Worm (Caenorhabditis elegans): ENCODE results near the gene Y67D8C.9.

The Y67D8C.9 gene

DNA sequence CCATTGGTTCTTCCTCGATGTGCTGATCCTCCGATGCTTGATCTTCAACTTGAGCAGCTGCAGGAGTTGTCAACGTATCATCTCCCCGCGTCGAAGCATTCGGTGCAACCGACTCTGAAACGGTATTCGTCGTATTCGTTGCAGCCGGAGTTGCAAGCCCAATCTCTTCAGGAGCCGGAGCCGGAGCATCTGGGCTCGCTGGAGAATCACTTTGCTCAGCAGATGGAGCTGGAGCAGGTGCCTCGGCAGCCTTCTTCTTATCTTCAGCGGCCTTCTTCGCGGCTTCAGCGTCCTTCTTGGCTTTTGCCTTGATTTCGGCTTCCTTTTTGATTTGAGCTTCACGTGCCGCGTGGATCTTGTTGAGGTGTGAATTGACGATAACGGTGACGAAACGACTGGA, 48.0 kb downstream of the Y67D8C.9 start:
- TF ChIP-seq ceh-16 (tag; optimal IDR thresholded peaks at IDR 0.05) = no peak

DNA sequence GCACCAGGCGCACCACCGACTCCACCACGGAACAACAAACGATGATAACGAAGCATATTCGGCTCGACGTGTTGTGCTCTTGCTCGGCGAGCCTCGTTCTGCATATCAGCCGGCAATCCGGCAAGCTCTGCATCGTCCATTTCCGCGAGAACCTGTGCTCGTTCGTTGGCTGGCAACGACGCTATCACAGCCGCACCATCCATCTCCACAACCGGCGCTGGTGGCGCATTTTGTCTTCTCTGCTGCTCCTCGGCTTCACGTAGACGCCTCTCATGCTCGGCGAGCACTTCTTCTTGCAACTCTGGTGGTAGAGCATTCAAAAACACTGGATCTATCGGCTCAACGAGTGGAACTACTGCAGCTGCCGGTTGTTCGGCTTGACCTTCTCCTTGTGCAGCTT, 48.8 kb downstream of the Y67D8C.9 start:
- TF ChIP-seq sea-2 (GFP tag; optimal IDR thresholded peaks at IDR 0.05) (no peak), eor-1 (tag; optimal IDR thresholded peaks at IDR 0.05) (no peak), skn-1 (tag; optimal IDR thresholded peaks at IDR 0.05) (no peak), lin-15B (tag; optimal IDR thresholded peaks at IDR 0.05) (no peak), ceh-28 (tag; optimal IDR thresholded peaks at IDR 0.05) (no peak), ceh-16 (tag; optimal IDR thresholded peaks at IDR 0.05) (no peak), nfya-1 (tag; optimal IDR thresholded peaks at IDR 0.05; ENCODE audit: insufficient read depth) (no peak), ztf-11 (tag; optimal IDR thresholded peaks at IDR 0.05) (no peak), ceh-82 (tag; optimal IDR thresholded peaks at IDR 0.05) (no peak), nhr-43 (tag; optimal IDR thresholded peaks at IDR 0.05; ENCODE audit: poor library complexity, severe bottlenecking) (no peak), hmg-11 (tag; optimal IDR thresholded peaks at IDR 0.05) (no peak), lin-39 (tag; optimal IDR thresholded peaks at IDR 0.05) (no peak), nhr-67 (tag; optimal IDR thresholded peaks at IDR 0.05) (no peak), elt-1 (tag; optimal IDR thresholded peaks at IDR 0.05) (no peak), snpc-4 (tag; optimal IDR thresholded peaks at IDR 0.05) (no peak), daf-12 (tag; optimal IDR thresholded peaks at IDR 0.05) (no peak), nhr-11 (tag; optimal IDR thresholded peaks at IDR 0.05) (no peak), egl-27 (tag; optimal IDR thresholded peaks at IDR 0.05) (no peak), nhr-23 (tag; optimal IDR thresholded peaks at IDR 0.05) (no peak), nhr-12 (tag; optimal IDR thresholded peaks at IDR 0.05) (no peak)

DNA sequence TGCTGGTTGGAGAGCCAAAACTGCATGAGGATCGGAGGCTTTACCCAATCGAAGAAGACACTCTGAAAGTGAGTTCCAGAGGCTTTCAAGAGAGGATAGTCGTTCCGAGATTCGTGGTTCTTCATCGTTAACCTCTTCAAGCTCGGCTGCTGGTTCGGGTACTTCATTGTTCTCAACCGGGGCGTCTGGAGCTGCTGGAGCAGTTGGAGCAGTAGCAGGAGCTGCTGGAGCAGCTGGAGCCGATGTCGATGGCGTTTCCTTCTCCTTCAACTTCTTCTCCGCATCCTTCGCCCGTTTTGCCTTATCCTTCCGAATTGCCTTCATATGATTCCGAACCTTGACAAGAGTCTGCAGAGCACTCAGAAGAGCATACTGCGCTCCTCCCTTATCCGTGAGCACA, 51.4 kb downstream of the Y67D8C.9 start:
- no peak for TF ChIP-seq skn-1 (tag; optimal IDR thresholded peaks at IDR 0.05)
- no peak for TF ChIP-seq ceh-9 (tag; optimal IDR thresholded peaks at IDR 0.05)
- TF ChIP-seq lin-39 (tag; optimal IDR thresholded peaks at IDR 0.05) = no peak
- TF ChIP-seq egl-5 (tag; optimal IDR thresholded peaks at IDR 0.05) = no peak
- TF ChIP-seq egl-27 (tag; optimal IDR thresholded peaks at IDR 0.05) = no peak
- TF ChIP-seq ama-1 (optimal IDR thresholded peaks at IDR 0.05) = no peak

DNA sequence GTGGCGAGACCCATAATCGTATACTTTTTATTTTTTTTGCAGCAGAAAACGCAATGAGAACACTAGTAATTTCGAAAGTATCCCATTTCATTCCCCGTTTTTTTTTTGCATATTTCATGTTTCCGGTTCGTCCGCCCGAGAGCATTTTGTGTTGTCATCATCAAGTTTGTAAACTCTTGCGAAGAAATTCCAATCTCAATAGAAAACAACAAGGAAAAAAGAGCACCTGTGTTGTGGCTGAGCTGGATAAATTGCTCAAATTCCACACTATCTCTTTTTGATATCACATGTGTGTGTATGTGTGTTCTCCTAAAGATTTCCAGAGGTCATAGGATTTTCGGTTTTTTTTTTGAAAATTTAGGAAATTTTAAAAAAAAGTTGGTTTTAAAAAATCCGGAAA, 54.7 kb downstream of the Y67D8C.9 start:
- no peak for TF ChIP-seq nhr-12 (tag; optimal IDR thresholded peaks at IDR 0.05)
- TF ChIP-seq unc-62 (GFP tag; optimal IDR thresholded peaks at IDR 0.05) = no peak
- TF ChIP-seq eor-1 (tag; optimal IDR thresholded peaks at IDR 0.05) = no peak
- TF ChIP-seq ztf-4 (tag; optimal IDR thresholded peaks at IDR 0.05) = no peak
- TF ChIP-seq fos-1 (tag; optimal IDR thresholded peaks at IDR 0.05) = no peak
- TF ChIP-seq R02D3.7 (tag; optimal IDR thresholded peaks at IDR 0.05) = no peak
- no peak for TF ChIP-seq mml-1 (tag; optimal IDR thresholded peaks at IDR 0.05)
- TF ChIP-seq pha-4 (tag; optimal IDR thresholded peaks at IDR 0.05) = no peak
- TF ChIP-seq jun-1 (tag; optimal IDR thresholded peaks at IDR 0.05) = no peak
- no peak for TF ChIP-seq sea-2 (GFP tag; optimal IDR thresholded peaks at IDR 0.05)
- TF ChIP-seq nhr-28 (tag; optimal IDR thresholded peaks at IDR 0.05) = no peak
- no peak for TF ChIP-seq aly-2 (tag; optimal IDR thresholded peaks at IDR 0.05)
- no peak for TF ChIP-seq ceh-82 (tag; optimal IDR thresholded peaks at IDR 0.05)
- TF ChIP-seq pqm-1 (tag; optimal IDR thresholded peaks at IDR 0.05) = no peak
- no peak for TF ChIP-seq nhr-25 (tag; optimal IDR thresholded peaks at IDR 0.05)
- no peak for TF ChIP-seq nhr-77 (tag; optimal IDR thresholded peaks at IDR 0.05)
- no peak for TF ChIP-seq elt-3 (tag; optimal IDR thresholded peaks at IDR 0.05)

DNA sequence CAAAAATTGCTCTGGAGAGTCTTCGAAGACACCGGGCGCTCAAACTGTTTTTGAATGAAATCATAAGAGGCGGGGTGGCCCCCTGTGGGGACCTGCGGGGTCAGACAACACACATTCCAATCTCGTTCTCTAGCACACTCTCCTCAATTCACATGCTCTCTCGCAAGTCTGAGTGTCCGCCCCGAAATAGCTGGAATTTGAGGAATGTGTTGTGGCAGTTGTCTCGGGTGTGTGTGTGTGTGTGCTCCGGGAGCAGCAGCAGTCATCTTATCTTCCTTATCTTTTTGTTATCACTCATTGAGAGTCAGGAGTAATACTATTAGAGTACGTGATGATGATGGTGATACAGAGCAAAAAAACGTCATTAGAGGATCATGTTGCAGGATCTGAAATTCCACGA, 56.8 kb downstream of the Y67D8C.9 start:
- TF ChIP-seq ama-1 (optimal IDR thresholded peaks at IDR 0.05) (no peak), ceh-28 (tag; optimal IDR thresholded peaks at IDR 0.05) (no peak), nfya-1 (tag; optimal IDR thresholded peaks at IDR 0.05; ENCODE audit: insufficient read depth) (peak; percentile 15), nhr-76 (tag; optimal IDR thresholded peaks at IDR 0.05) (no peak), fkh-2 (tag; optimal IDR thresholded peaks at IDR 0.05) (no peak), elt-2 (tag; optimal IDR thresholded peaks at IDR 0.05) (peak; percentile 69), skn-1 (tag; optimal IDR thresholded peaks at IDR 0.05) (no peak), nhr-23 (tag; optimal IDR thresholded peaks at IDR 0.05) (no peak), nhr-28 (tag; optimal IDR thresholded peaks at IDR 0.05) (no peak), lin-39 (tag; optimal IDR thresholded peaks at IDR 0.05) (peak; percentile 56), nhr-11 (tag; optimal IDR thresholded peaks at IDR 0.05) (no peak), egl-27 (tag; optimal IDR thresholded peaks at IDR 0.05) (no peak), pqm-1 (tag; optimal IDR thresholded peaks at IDR 0.05) (peak; percentile 67), egl-5 (tag; optimal IDR thresholded peaks at IDR 0.05) (peak; percentile 54), lin-15B (tag; optimal IDR thresholded peaks at IDR 0.05) (no peak), hmg-11 (tag; optimal IDR thresholded peaks at IDR 0.05) (no peak), aly-2 (tag; optimal IDR thresholded peaks at IDR 0.05) (no peak), elt-1 (tag; optimal IDR thresholded peaks at IDR 0.05) (no peak), mml-1 (tag; optimal IDR thresholded peaks at IDR 0.05) (no peak)

All from whole organism, L3 larva.